Worm (Caenorhabditis elegans) whole organism, early embryonic: ENCODE measurements around the gene F13A2.10.

Source experiments
- B0310.2 ChIP-seq: sonication (generic microtip); optimal IDR thresholded peaks from 2 replicates; lab custom pipeline; 2016; ENCODE audit warnings: mild to moderate bottlenecking, missing genetic modification characterization, missing compliant biosample characterization
- F13C5.2 ChIP-seq: sonication (generic microtip); optimal IDR thresholded peaks from 2 replicates; lab custom pipeline; 2017; ENCODE audit warnings: mild to moderate bottlenecking, missing genetic modification characterization, inconsistent platforms, missing compliant biosample characterization
- aly-1 ChIP-seq: sonication (generic microtip); optimal IDR thresholded peaks from 2 replicates; lab custom pipeline; 2016; ENCODE audit warnings: missing genetic modification characterization, missing compliant biosample characterization
- ama-1 ChIP-seq: fragments of 150-350 bp; optimal IDR thresholded peaks from 2 replicates; lab custom pipeline; 2014
- ceh-13 ChIP-seq: fragments of 200-800 bp; sonication (Bioruptor generic); optimal IDR thresholded peaks from 2 replicates; lab custom pipeline; 2018; ENCODE audit warnings: mild to moderate bottlenecking, missing genetic modification characterization, missing compliant biosample characterization
- ceh-36 ChIP-seq: sonication (generic microtip); optimal IDR thresholded peaks from 2 replicates; lab custom pipeline; 2016; ENCODE audit warnings: missing genetic modification characterization, inconsistent platforms, missing compliant biosample characterization
- ets-7 ChIP-seq: sonication (generic microtip); optimal IDR thresholded peaks from 2 replicates; lab custom pipeline; 2016; ENCODE audit warnings: missing genotype, missing genetic modification characterization, missing compliant biosample characterization
- flt-1 ChIP-seq: fragments of 200-800 bp; sonication (Bioruptor generic); IDR thresholded peaks from 2 replicates; pipeline ENCODE4 v1.3.6; 2022; ENCODE audit warnings: missing genetic modification characterization, missing compliant biosample characterization
- hmbx-1 ChIP-seq: sonication (generic microtip); optimal IDR thresholded peaks from 2 replicates; lab custom pipeline; 2016; ENCODE audit warnings: mild to moderate bottlenecking, missing genetic modification characterization, missing compliant biosample characterization
- hmg-4 ChIP-seq: fragments of 200-800 bp; sonication (Bioruptor generic); optimal IDR thresholded peaks from 2 replicates; lab custom pipeline; 2018; ENCODE audit warnings: mild to moderate bottlenecking, missing genetic modification characterization, missing compliant biosample characterization
- hnd-1 ChIP-seq: sonication (generic microtip); optimal IDR thresholded peaks from 2 replicates; lab custom pipeline; 2016; ENCODE audit warnings: missing genetic modification characterization, missing compliant biosample characterization
- pes-1 ChIP-seq: fragments of 200-800 bp; sonication (Bioruptor generic); IDR thresholded peaks from 2 replicates; pipeline ENCODE4 v1.3.6; 2022; ENCODE audit warnings: missing genetic modification reagents, missing genetic modification characterization, missing compliant biosample characterization
- scrt-1 ChIP-seq: fragments of 200-800 bp; sonication (Bioruptor generic); IDR thresholded peaks from 2 replicates; pipeline ENCODE4 v1.3.6; 2022; ENCODE audit warnings: missing genetic modification characterization, missing compliant biosample characterization
- sea-1 ChIP-seq: fragments of 200-800 bp; sonication (Bioruptor generic); conservative IDR thresholded peaks from 2 replicates; pipeline ENCODE4 v1.3.6; 2022; ENCODE audit warnings: missing genetic modification characterization, missing compliant biosample characterization
- tbx-11 ChIP-seq: fragments of 200-800 bp; sonication (Bioruptor generic); IDR thresholded peaks from 2 replicates; pipeline ENCODE4 v1.3.6; 2022; ENCODE audit warnings: missing genetic modification characterization, missing compliant biosample characterization
- tbx-37 ChIP-seq: fragments of 200-800 bp; sonication (Bioruptor generic); conservative IDR thresholded peaks from 2 replicates; pipeline ENCODE4 v1.3.6; 2022; ENCODE audit warnings: missing genetic modification reagents, missing genetic modification characterization, missing compliant biosample characterization
- tra-4 ChIP-seq: sonication (generic microtip); optimal IDR thresholded peaks from 2 replicates; lab custom pipeline; 2017; ENCODE audit warnings: missing genetic modification characterization, missing compliant biosample characterization

The F13A2.10 gene

ce11 chrV:4423087-4423486, 37.0 kb upstream of the F13A2.10 start:
- no peak for TF ChIP-seq hmbx-1 (tag; lab: Kevin White, UChicago)
- no peak for TF ChIP-seq tra-4
- TF ChIP-seq aly-1 (tag; lab: Kevin White, UChicago), result no peak
- TF ChIP-seq F13C5.2, result no peak
- no peak for TF ChIP-seq pes-1 (GFP tag; lab: Robert Waterston, UW)
- no peak for TF ChIP-seq ceh-13 (GFP tag; lab: Kevin White, UChicago)
- no peak for TF ChIP-seq B0310.2
- no peak for TF ChIP-seq sea-1 (GFP tag; lab: Robert Waterston, UW)
- no peak for TF ChIP-seq ceh-36
- no peak for TF ChIP-seq tbx-37
- no peak for TF ChIP-seq tbx-11 (GFP tag; lab: Robert Waterston, UW)

DNA sequence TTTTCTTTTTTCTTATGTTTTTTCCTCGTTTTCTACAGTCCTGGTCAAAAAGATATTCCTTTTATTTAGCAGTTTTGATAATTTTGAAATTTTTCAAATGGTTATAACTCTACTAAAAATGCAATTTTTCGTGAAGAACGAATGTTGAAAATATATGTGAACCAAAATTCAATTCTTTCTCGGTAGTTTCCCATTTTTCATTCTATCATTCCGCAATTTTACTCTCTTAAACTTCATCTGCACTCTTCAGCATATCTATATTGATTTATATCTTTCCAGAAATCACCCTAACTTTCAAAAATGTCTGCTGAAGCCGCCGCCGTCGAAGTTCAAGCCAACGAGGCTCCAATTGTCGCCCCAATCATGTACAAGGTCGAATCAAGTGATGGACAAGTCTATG, 36.1 kb upstream of the F13A2.10 start, which contains the start of gene skr-7:
Gene skr-7 (plus strand): TSS at position 301 of the 400 bp plus-strand sequence.
- TF ChIP-seq aly-1 (tag; lab: Kevin White, UChicago) (no peak), ceh-13 (GFP tag; lab: Kevin White, UChicago) (no peak), hmg-4 (GFP tag; lab: Kevin White, UChicago) (no peak), F13C5.2 (no peak), sea-1 (GFP tag; lab: Robert Waterston, UW) (no peak), ama-1 (lab: Kevin White, UChicago) (no peak), hmbx-1 (tag; lab: Kevin White, UChicago) (no peak), flt-1 (GFP tag; lab: Robert Waterston, UW) (no peak), pes-1 (GFP tag; lab: Robert Waterston, UW) (no peak), B0310.2 (no peak), scrt-1 (GFP tag; lab: Robert Waterston, UW) (no peak), ceh-36 (no peak), hnd-1 (tag; lab: Kevin White, UChicago) (no peak), tra-4 (no peak), tbx-11 (GFP tag; lab: Robert Waterston, UW) (no peak), tbx-37 (no peak), ets-7 (tag; lab: Kevin White, UChicago) (no peak)

ce11 chrV:4421475-4421874, 35.4 kb upstream of the F13A2.10 start, which contains the start of gene skr-14:
Gene skr-14 (minus strand): TSS chrV:4421575.
- TF ChIP-seq sea-1 (GFP tag; lab: Robert Waterston, UW) (no peak), tra-4 (no peak), ama-1 (lab: Kevin White, UChicago) (no peak), ets-7 (tag; lab: Kevin White, UChicago) (no peak), ceh-36 (no peak), hmbx-1 (tag; lab: Kevin White, UChicago) (no peak), pes-1 (GFP tag; lab: Robert Waterston, UW) (no peak), aly-1 (tag; lab: Kevin White, UChicago) (no peak), scrt-1 (GFP tag; lab: Robert Waterston, UW) (no peak), F13C5.2 (no peak), hnd-1 (tag; lab: Kevin White, UChicago) (no peak), tbx-37 (no peak)

DNA sequence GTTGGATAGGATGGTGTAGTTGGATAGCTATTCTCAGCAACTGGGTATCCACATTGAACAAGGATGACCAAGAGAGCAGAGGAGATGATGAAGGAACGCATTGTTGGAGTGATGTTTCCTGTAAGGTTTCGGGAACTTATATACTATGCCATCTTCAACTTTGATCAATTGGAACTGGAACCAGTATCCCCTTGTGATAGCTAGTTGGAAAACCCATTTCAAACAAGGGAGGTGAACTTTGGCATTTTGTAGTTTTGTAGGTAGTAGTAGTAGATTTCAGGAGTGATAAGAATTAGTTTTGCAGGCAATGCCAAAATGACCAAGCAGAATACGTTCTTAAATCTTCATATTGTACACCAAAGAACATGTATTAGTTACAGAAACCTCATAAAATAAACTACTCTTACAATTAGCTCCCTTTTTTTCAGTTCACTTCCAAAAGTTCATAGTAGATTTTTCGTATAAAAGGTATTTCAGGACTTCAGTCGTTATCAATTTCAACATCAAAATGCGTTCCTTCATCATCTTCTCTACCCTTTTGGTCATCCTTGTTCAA, 33.8 kb upstream of the F13A2.10 start, which contains the start of the genes Y47D7A.7 and Y47D7A.2:
Gene Y47D7A.7 (minus strand): TSS at position 101 of the 556 bp plus-strand sequence.
Gene Y47D7A.2 (plus strand): TSS at position 506 of the 556 bp plus-strand sequence.
- TF ChIP-seq pes-1 (GFP tag; lab: Robert Waterston, UW) (no peak), ceh-36 (no peak), ets-7 (tag; lab: Kevin White, UChicago) (no peak), hnd-1 (tag; lab: Kevin White, UChicago) (no peak), flt-1 (GFP tag; lab: Robert Waterston, UW) (no peak), tbx-37 (no peak), F13C5.2 (no peak), B0310.2 (no peak), sea-1 (GFP tag; lab: Robert Waterston, UW) (no peak)

- TF ChIP-seq ets-7 (tag; lab: Kevin White, UChicago) (no peak), tra-4 (no peak), scrt-1 (GFP tag; lab: Robert Waterston, UW) (no peak), tbx-37 (no peak), F13C5.2 (no peak), sea-1 (GFP tag; lab: Robert Waterston, UW) (no peak), pes-1 (GFP tag; lab: Robert Waterston, UW) (no peak), flt-1 (GFP tag; lab: Robert Waterston, UW) (no peak), ceh-13 (GFP tag; lab: Kevin White, UChicago) (no peak), hnd-1 (tag; lab: Kevin White, UChicago) (no peak), aly-1 (tag; lab: Kevin White, UChicago) (no peak), ama-1 (lab: Kevin White, UChicago) (no peak), tbx-11 (GFP tag; lab: Robert Waterston, UW) (no peak), B0310.2 (no peak), hmbx-1 (tag; lab: Kevin White, UChicago) (no peak)
Measured at ce11 chrV:4418116-4418515, 32.0 kb upstream of the F13A2.10 start, which contains the start of gene Y47D7A.6. Gene Y47D7A.6 (minus strand): TSS chrV:4418216.

DNA sequence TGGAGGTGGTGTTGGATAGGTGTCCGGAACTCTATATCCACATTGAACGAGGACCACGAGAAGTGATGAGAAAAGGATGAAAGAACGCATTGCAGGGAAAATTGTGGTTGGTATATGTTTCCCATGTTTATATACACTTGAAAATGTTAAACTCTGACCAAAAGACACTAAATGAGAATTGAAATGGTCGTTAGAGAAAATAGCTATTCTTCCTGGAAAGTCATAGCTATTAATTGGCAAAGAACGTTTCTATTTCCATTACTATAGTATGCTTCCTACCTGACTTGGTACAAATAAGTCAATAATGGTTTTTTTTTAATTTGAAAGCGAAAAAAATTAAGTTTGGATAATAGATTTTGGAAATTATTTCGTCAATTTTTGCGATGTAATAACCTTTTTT, 30.6 kb upstream of the F13A2.10 start, which contains the start of gene Y47D7A.18:
Gene Y47D7A.18 (minus strand): TSS at position 101 of the 400 bp plus-strand sequence.
- TF ChIP-seq flt-1 (GFP tag; lab: Robert Waterston, UW), result no peak
- TF ChIP-seq ama-1 (lab: Kevin White, UChicago), result no peak
- TF ChIP-seq hnd-1 (tag; lab: Kevin White, UChicago), result no peak
- TF ChIP-seq tbx-37, result no peak
- TF ChIP-seq ceh-13 (GFP tag; lab: Kevin White, UChicago), result no peak
- TF ChIP-seq sea-1 (GFP tag; lab: Robert Waterston, UW), result no peak
- no peak for TF ChIP-seq aly-1 (tag; lab: Kevin White, UChicago)

ce11 chrV:4414613-4415071, 28.6 kb upstream of the F13A2.10 start, which contains the start of gene grl-5:
Gene grl-5 (minus strand): TSS chrV:4414663.
- TF ChIP-seq hnd-1 (tag; lab: Kevin White, UChicago) (no peak), ets-7 (tag; lab: Kevin White, UChicago) (no peak), hmbx-1 (tag; lab: Kevin White, UChicago) (no peak), flt-1 (GFP tag; lab: Robert Waterston, UW) (no peak), aly-1 (tag; lab: Kevin White, UChicago) (no peak), tbx-37 (no peak), ama-1 (lab: Kevin White, UChicago) (no peak), tra-4 (no peak), hmg-4 (GFP tag; lab: Kevin White, UChicago) (no peak), tbx-11 (GFP tag; lab: Robert Waterston, UW) (no peak), F13C5.2 (no peak), B0310.2 (no peak), sea-1 (GFP tag; lab: Robert Waterston, UW) (no peak)
